Worm (Caenorhabditis elegans): Measurements from ENCODE around the gene tceb-3.
A peak's percentile ranks its signal among the peaks of the same experiment; 100 is the strongest.

Gene tceb-3

ce11 chrII:10956793-10957192 lies 9.6 kb upstream of the tceb-3 start, which contains the start of gene R03D7.8:
Gene R03D7.8, minus strand, starts transcription at chrII:10956893.
- TF ChIP-seq tbx-2 (tag; optimal IDR thresholded peaks at IDR 0.05) = no peak
- TF ChIP-seq egl-5 (tag; optimal IDR thresholded peaks at IDR 0.05) = no peak
- no peak for TF ChIP-seq nhr-28 (tag; optimal IDR thresholded peaks at IDR 0.05)
- no peak for TF ChIP-seq elt-3 (tag; optimal IDR thresholded peaks at IDR 0.05)
- TF ChIP-seq ceh-28 (tag; optimal IDR thresholded peaks at IDR 0.05) = no peak

- TF ChIP-seq nhr-23 (tag; optimal IDR thresholded peaks at IDR 0.05) = no peak
- TF ChIP-seq mdl-1 (tag; optimal IDR thresholded peaks at IDR 0.05) = no peak
- no peak for TF ChIP-seq sea-2 (GFP tag; optimal IDR thresholded peaks at IDR 0.05)
- TF ChIP-seq jun-1 (tag; optimal IDR thresholded peaks at IDR 0.05) = no peak
These were observed 7.9 kb upstream of the tceb-3 start for ce11 chrII:10955114-10955513.

ce11 chrII:10953065-10953464 lies 5.8 kb upstream of the tceb-3 start, which contains the start of gene nos-1:
Gene nos-1, minus strand, starts transcription at chrII:10953165.
- TF ChIP-seq sea-2 (GFP tag; optimal IDR thresholded peaks at IDR 0.05) (no peak), ZK546.5 (tag; optimal IDR thresholded peaks at IDR 0.05) (no peak), unc-62 (GFP tag; optimal IDR thresholded peaks at IDR 0.05) (no peak), nhr-67 (tag; optimal IDR thresholded peaks at IDR 0.05) (no peak), nhr-28 (tag; optimal IDR thresholded peaks at IDR 0.05) (no peak), elt-1 (tag; optimal IDR thresholded peaks at IDR 0.05) (no peak), nhr-25 (tag; optimal IDR thresholded peaks at IDR 0.05) (no peak), nhr-12 (tag; optimal IDR thresholded peaks at IDR 0.05) (no peak), jun-1 (tag; optimal IDR thresholded peaks at IDR 0.05) (no peak), elt-3 (tag; optimal IDR thresholded peaks at IDR 0.05) (no peak), tbx-2 (tag; optimal IDR thresholded peaks at IDR 0.05) (no peak), nhr-76 (tag; optimal IDR thresholded peaks at IDR 0.05) (no peak), unc-39 (tag; optimal IDR thresholded peaks at IDR 0.05) (no peak), nhr-23 (tag; optimal IDR thresholded peaks at IDR 0.05) (no peak), snpc-4 (tag; optimal IDR thresholded peaks at IDR 0.05) (no peak), mdl-1 (tag; optimal IDR thresholded peaks at IDR 0.05) (no peak)

ce11 chrII:10950107-10950679 lies 3.0 kb upstream of the tceb-3 start, which contains the start of gene gst-5:
Gene gst-5, plus strand, starts transcription at chrII:10950352.
- peak; percentile 67 for TF ChIP-seq nhr-11 (tag; optimal IDR thresholded peaks at IDR 0.05)
- TF ChIP-seq nhr-23 (tag; optimal IDR thresholded peaks at IDR 0.05) = peak; percentile 30
- no peak for TF ChIP-seq lsy-12 (tag; optimal IDR thresholded peaks at IDR 0.05)
- TF ChIP-seq mdl-1 (tag; optimal IDR thresholded peaks at IDR 0.05) = no peak
- TF ChIP-seq tbx-2 (tag; optimal IDR thresholded peaks at IDR 0.05) = no peak
- TF ChIP-seq elt-2 (tag; optimal IDR thresholded peaks at IDR 0.05) = peak; percentile 33
- peak; percentile 17 for TF ChIP-seq pqm-1 (tag; optimal IDR thresholded peaks at IDR 0.05)
- no peak for TF ChIP-seq ZK546.5 (tag; optimal IDR thresholded peaks at IDR 0.05)
- peak; percentile 15 for TF ChIP-seq lin-15B (tag; optimal IDR thresholded peaks at IDR 0.05)
- peak; percentile 39 for TF ChIP-seq nfya-1 (tag; optimal IDR thresholded peaks at IDR 0.05; ENCODE audit: insufficient read depth)
- no peak for TF ChIP-seq fkh-10 (GFP tag; optimal IDR thresholded peaks at IDR 0.05)
- peak; percentile 61 for TF ChIP-seq skn-1 (tag; optimal IDR thresholded peaks at IDR 0.05)
- no peak for TF ChIP-seq unc-62 (GFP tag; optimal IDR thresholded peaks at IDR 0.05)
- TF ChIP-seq pha-4 (tag; optimal IDR thresholded peaks at IDR 0.05) = peak; percentile 89
- TF ChIP-seq zag-1 (tag; optimal IDR thresholded peaks at IDR 0.05) = no peak
- TF ChIP-seq hmg-11 (tag; optimal IDR thresholded peaks at IDR 0.05) = peak; percentile 9
- no peak for TF ChIP-seq jun-1 (tag; optimal IDR thresholded peaks at IDR 0.05)
- TF ChIP-seq sea-2 (GFP tag; optimal IDR thresholded peaks at IDR 0.05) = no peak
- peak; percentile 21 for TF ChIP-seq ama-1 (optimal IDR thresholded peaks at IDR 0.05)
- TF ChIP-seq fkh-2 (tag; optimal IDR thresholded peaks at IDR 0.05) = no peak
- TF ChIP-seq nhr-43 (tag; optimal IDR thresholded peaks at IDR 0.05; ENCODE audit: poor library complexity, severe bottlenecking) = no peak
- no peak for TF ChIP-seq nhr-67 (tag; optimal IDR thresholded peaks at IDR 0.05)

ce11 chrII:10949383-10949782 lies 2.2 kb upstream of the tceb-3 start:
- TF ChIP-seq nhr-25 (tag; optimal IDR thresholded peaks at IDR 0.05) (no peak), eor-1 (tag; optimal IDR thresholded peaks at IDR 0.05) (no peak), lin-15B (tag; optimal IDR thresholded peaks at IDR 0.05) (no peak), daf-12 (tag; optimal IDR thresholded peaks at IDR 0.05) (no peak), elt-2 (tag; optimal IDR thresholded peaks at IDR 0.05) (peak; percentile 56)
